Worm (Caenorhabditis elegans) whole organism, L1 larva: ENCODE results near the gene mob-2.
A peak's percentile ranks its signal among the peaks of the same experiment; 100 is the strongest.

Experiments used
- Y116A8C.19 ChIP-seq: sonication (generic microtip); optimal IDR thresholded peaks from 2 replicates; lab custom pipeline; 2016; ENCODE audit warnings: missing compliant biosample characterization, missing genetic modification characterization, borderline replicate concordance
- aha-1 ChIP-seq: fragments of 150-350 bp; optimal IDR thresholded peaks from 2 replicates; lab custom pipeline; 2014; ENCODE audit warnings: missing biosample characterization, missing genetic modification characterization
- ceh-8 ChIP-seq: fragments of 200-800 bp; sonication (Bioruptor generic); optimal IDR thresholded peaks from 2 replicates; lab custom pipeline; 2018; ENCODE audit warnings: mild to moderate bottlenecking, missing genetic modification characterization, moderate library complexity, missing compliant biosample characterization
- ceh-82 ChIP-seq, 3 experiments: fragments of 150-350 bp in 1 of 3; sonication (generic microtip) in 2 of 3; optimal IDR thresholded peaks; 2 replicates each; lab custom pipeline; 2014 to 2017; ENCODE audit warnings: missing biosample characterization in 3 of 3, missing genetic modification characterization in 3 of 3
- ceh-90 ChIP-seq: sonication (generic microtip); optimal IDR thresholded peaks from 2 replicates; lab custom pipeline; 2016; ENCODE audit warnings: missing genetic modification characterization, missing compliant biosample characterization
- dpl-1 ChIP-seq, 3 experiments: fragments of 150-350 bp in 2 of 3; sonication (generic microtip) in 1 of 3; optimal IDR thresholded peaks; 2 replicates each; lab custom pipeline; 2014 to 2017; ENCODE audit warnings: missing biosample characterization in 3 of 3, missing genetic modification characterization in 3 of 3, missing genetic modification reagents in 3 of 3
- dsc-1 ChIP-seq: sonication (generic microtip); optimal IDR thresholded peaks from 2 replicates; lab custom pipeline; 2016; ENCODE audit warnings: mild to moderate bottlenecking, missing genetic modification characterization, missing compliant biosample characterization
- efl-1 ChIP-seq, 4 experiments: fragments of 150-350 bp; optimal IDR thresholded peaks in 3 of 4; peaks in 1 of 4; 1 replicate in 1 of 4; 2 replicates in 3 of 4; lab custom pipeline; 2014; ENCODE audit warnings: missing biosample characterization in 2 of 4, missing genetic modification characterization in 2 of 4, missing genetic modification reagents in 2 of 4
- efl-3 ChIP-seq: fragments of 200-800 bp; sonication (Bioruptor generic); optimal IDR thresholded peaks from 2 replicates; lab custom pipeline; 2018; ENCODE audit warnings: mild to moderate bottlenecking, missing genetic modification characterization, missing compliant biosample characterization
- egl-13 ChIP-seq: sonication (generic microtip); optimal IDR thresholded peaks from 2 replicates; lab custom pipeline; 2016; ENCODE audit warnings: missing genotype, missing genetic modification reagents, missing genetic modification characterization, missing compliant biosample characterization
- egl-27 ChIP-seq, 2 experiments: fragments of 150-350 bp in 1 of 2; sonication (generic microtip); optimal IDR thresholded peaks; 3 replicates each; lab custom pipeline; 2017 to 2018; ENCODE audit warnings: missing biosample characterization in 2 of 2, missing genetic modification characterization in 2 of 2, missing genetic modification reagents in 2 of 2
- fkh-10 ChIP-seq: sonication (generic microtip); optimal IDR thresholded peaks from 2 replicates; lab custom pipeline; 2017; ENCODE audit warnings: missing biosample characterization, missing genetic modification reagents, missing genetic modification characterization
- fkh-4 ChIP-seq: sonication (generic microtip); optimal IDR thresholded peaks from 2 replicates; lab custom pipeline; 2016; ENCODE audit warnings: missing compliant biosample characterization, missing genetic modification characterization, borderline replicate concordance
- fkh-8 ChIP-seq: sonication (generic microtip); optimal IDR thresholded peaks from 2 replicates; lab custom pipeline; 2016; ENCODE audit warnings: mild to moderate bottlenecking, missing genetic modification characterization, missing compliant biosample characterization
- fos-1 ChIP-seq: fragments of 150-350 bp; optimal IDR thresholded peaks from 2 replicates; lab custom pipeline; 2014; ENCODE audit warnings: missing biosample characterization, missing genetic modification characterization
- hlh-17 ChIP-seq: fragments of 200-800 bp; sonication (Bioruptor generic); optimal IDR thresholded peaks from 2 replicates; lab custom pipeline; 2018; ENCODE audit warnings: missing genetic modification characterization, mild to moderate bottlenecking, missing compliant biosample characterization, moderate library complexity, borderline replicate concordance
- irx-1 ChIP-seq: sonication (generic microtip); optimal IDR thresholded peaks from 2 replicates; lab custom pipeline; 2016; ENCODE audit warnings: missing genetic modification characterization, missing compliant biosample characterization
- lin-14 ChIP-seq: fragments of 200-800 bp; sonication (Bioruptor generic); optimal IDR thresholded peaks from 2 replicates; lab custom pipeline; 2018; ENCODE audit warnings: mild to moderate bottlenecking, missing genetic modification characterization, moderate library complexity, missing compliant biosample characterization
- lin-15B ChIP-seq: fragments of 150-350 bp; sonication (generic microtip); optimal IDR thresholded peaks from 3 replicates; lab custom pipeline; 2014; ENCODE audit warnings: missing biosample characterization, missing genetic modification characterization
- lin-39 ChIP-seq: fragments of 150-350 bp; optimal IDR thresholded peaks from 2 replicates; lab custom pipeline; 2014; ENCODE audit warnings: missing biosample characterization, missing genetic modification reagents, missing genetic modification characterization
- lir-3 ChIP-seq: sonication (generic microtip); optimal IDR thresholded peaks from 2 replicates; lab custom pipeline; 2016; ENCODE audit warnings: mild to moderate bottlenecking, missing genetic modification characterization, moderate library complexity, missing compliant biosample characterization; ENCODE audit not compliant: poor library complexity
- lsy-2 ChIP-seq, 2 experiments: fragments of 150-350 bp; optimal IDR thresholded peaks; 2 replicates each; lab custom pipeline; 2014; ENCODE audit warnings: missing biosample characterization in 2 of 2, missing genetic modification characterization in 2 of 2
- mab-9 ChIP-seq: fragments of 200-800 bp; sonication (Bioruptor generic); IDR thresholded peaks from 2 replicates; pipeline ENCODE4 v1.3.6; 2022; ENCODE audit warnings: missing genetic modification reagents, missing genetic modification characterization, missing compliant biosample characterization
- mdl-1 ChIP-seq, 2 experiments: fragments of 150-350 bp; optimal IDR thresholded peaks; 2 replicates each; lab custom pipeline; 2014 to 2017; ENCODE audit warnings: missing biosample characterization in 2 of 2, missing genetic modification characterization in 2 of 2, inconsistent platforms in 1 of 2
- mep-1 ChIP-seq: fragments of 150-350 bp; optimal IDR thresholded peaks from 2 replicates; lab custom pipeline; 2014; ENCODE audit warnings: missing biosample characterization, missing genetic modification characterization
- nhr-11 ChIP-seq: fragments of 150-350 bp; optimal IDR thresholded peaks from 2 replicates; lab custom pipeline; 2014; ENCODE audit warnings: missing biosample characterization, missing genetic modification characterization
- nhr-12 ChIP-seq: sonication (generic microtip); optimal IDR thresholded peaks from 2 replicates; lab custom pipeline; 2017; ENCODE audit warnings: missing biosample characterization, missing genetic modification characterization
- nhr-19 ChIP-seq: fragments of 200-800 bp; sonication (Bioruptor generic); conservative IDR thresholded peaks from 2 replicates; pipeline ENCODE4 v1.3.6; 2022; ENCODE audit warnings: missing genetic modification characterization, missing compliant biosample characterization
- nhr-28 ChIP-seq: fragments of 150-350 bp; optimal IDR thresholded peaks from 2 replicates; lab custom pipeline; 2014; ENCODE audit warnings: missing biosample characterization, missing genetic modification characterization
- nhr-47 ChIP-seq: sonication (generic microtip); optimal IDR thresholded peaks from 2 replicates; lab custom pipeline; 2016; ENCODE audit warnings: mild to moderate bottlenecking, missing genetic modification characterization, moderate library complexity, missing compliant biosample characterization
- nhr-71 ChIP-seq: sonication (generic microtip); optimal IDR thresholded peaks from 2 replicates; lab custom pipeline; 2016; ENCODE audit warnings: mild to moderate bottlenecking, missing genetic modification characterization, moderate library complexity, missing compliant biosample characterization
- nhr-85 ChIP-seq: sonication (generic microtip); peaks from one replicate; lab custom pipeline; 2016; ENCODE audit warnings: missing genetic modification characterization, inconsistent platforms, missing compliant biosample characterization
- pax-3 ChIP-seq: fragments of 200-800 bp; sonication (Bioruptor generic); optimal IDR thresholded peaks from 2 replicates; lab custom pipeline; 2018; ENCODE audit warnings: mild to moderate bottlenecking, missing genetic modification characterization, moderate library complexity, missing compliant biosample characterization
- rnt-1 ChIP-seq: sonication (generic microtip); optimal IDR thresholded peaks from 2 replicates; lab custom pipeline; 2016; ENCODE audit warnings: mild to moderate bottlenecking, missing genetic modification characterization, moderate library complexity, missing compliant biosample characterization
- skn-1 ChIP-seq: fragments of 150-350 bp; optimal IDR thresholded peaks from 2 replicates; lab custom pipeline; 2014; ENCODE audit warnings: missing biosample characterization, missing genetic modification characterization
- sox-4 ChIP-seq: sonication (generic microtip); optimal IDR thresholded peaks from 2 replicates; lab custom pipeline; 2016; ENCODE audit warnings: missing genetic modification characterization, missing compliant biosample characterization
- swsn-7 ChIP-seq: sonication (generic microtip); optimal IDR thresholded peaks from 2 replicates; lab custom pipeline; 2016; ENCODE audit warnings: missing genetic modification characterization, missing compliant biosample characterization
- tbx-2 ChIP-seq: sonication (generic microtip); optimal IDR thresholded peaks from 2 replicates; lab custom pipeline; 2016; ENCODE audit warnings: missing genetic modification characterization, missing compliant biosample characterization
- unc-130 ChIP-seq: fragments of 150-350 bp; optimal IDR thresholded peaks from 2 replicates; lab custom pipeline; 2017; ENCODE audit warnings: missing biosample characterization, missing genetic modification characterization, inconsistent platforms
- unc-62 ChIP-seq: fragments of 150-350 bp; optimal IDR thresholded peaks from 2 replicates; lab custom pipeline; 2014; ENCODE audit warnings: missing biosample characterization, missing genetic modification reagents, missing genetic modification characterization
- unc-86 ChIP-seq: sonication (generic microtip); optimal IDR thresholded peaks from 2 replicates; lab custom pipeline; 2016; ENCODE audit warnings: missing genetic modification characterization, missing compliant biosample characterization
- zip-4 ChIP-seq: fragments of 200-800 bp; sonication (Bioruptor generic); optimal IDR thresholded peaks from 2 replicates; lab custom pipeline; 2018; ENCODE audit warnings: mild to moderate bottlenecking, missing genetic modification characterization, moderate library complexity, missing compliant biosample characterization
- ztf-11 ChIP-seq, 2 experiments: sonication (generic microtip); optimal IDR thresholded peaks; 2 replicates each; lab custom pipeline; 2016 to 2017; ENCODE audit warnings: missing genetic modification characterization in 2 of 2, missing biosample characterization in 1 of 2, missing compliant biosample characterization in 1 of 2
- ztf-4 ChIP-seq: fragments of 150-350 bp; optimal IDR thresholded peaks from 2 replicates; lab custom pipeline; 2014; ENCODE audit warnings: missing biosample characterization, missing genetic modification characterization

Gene mob-2

DNA sequence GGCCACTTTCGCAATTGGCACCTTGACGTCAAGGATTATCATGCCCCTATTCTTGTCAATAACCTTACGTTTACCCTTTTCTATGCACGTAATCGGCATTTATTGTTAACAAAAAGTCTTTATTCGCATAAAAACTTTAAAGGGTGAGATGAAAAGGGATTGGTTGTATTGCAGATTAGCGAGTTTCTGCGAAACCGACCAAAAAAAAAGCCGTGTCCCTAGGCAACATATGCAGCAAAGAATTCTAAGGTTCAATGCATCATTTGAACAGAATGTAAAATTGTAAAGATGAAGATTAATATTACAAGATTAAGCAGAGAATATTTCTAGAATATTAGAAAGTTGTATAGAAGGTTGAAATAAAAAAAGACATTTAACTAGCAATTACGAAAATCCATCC lies 12.1 kb upstream of the mob-2 start:
- peak; percentile 84 for TF ChIP-seq pax-3 (tag; lab: Kevin White, UChicago)
- no peak for TF ChIP-seq efl-1 (optimal IDR thresholded peaks at IDR 0.05; lab: Kevin White, UChicago)
- TF ChIP-seq efl-1 (GFP tag; optimal IDR thresholded peaks at IDR 0.05 in 1 of 2; lab: Kevin White, UChicago), result peak in 1 of 2 experiments; percentile 69
- no peak for TF ChIP-seq ceh-90 (tag; lab: Kevin White, UChicago)
- no peak for TF ChIP-seq swsn-7 (tag; lab: Kevin White, UChicago)
- TF ChIP-seq dsc-1, result peak; percentile 90
- TF ChIP-seq fkh-8 (tag; lab: Kevin White, UChicago), result peak; percentile 38
- TF ChIP-seq nhr-85, result no peak
- TF ChIP-seq sox-4, result peak; percentile 72
- TF ChIP-seq nhr-11 (tag; lab: Kevin White, UChicago), result peak; percentile 28
- no peak for TF ChIP-seq zip-4 (GFP tag; lab: Kevin White, UChicago)
- TF ChIP-seq nhr-47 (tag; lab: Kevin White, UChicago), result peak; percentile 17
- TF ChIP-seq unc-130 (tag; lab: Kevin White, UChicago), result no peak
- TF ChIP-seq ceh-8 (GFP tag; lab: Kevin White, UChicago), result no peak
- TF ChIP-seq lin-39 (tag; lab: Kevin White, UChicago), result no peak
- no peak for TF ChIP-seq ztf-11 (tag; optimal IDR thresholded peaks at IDR 0.05; lab: Kevin White, UChicago)
- TF ChIP-seq egl-27 (tag; optimal IDR thresholded peaks at IDR 0.05; lab: Kevin White, UChicago), result no peak

DNA sequence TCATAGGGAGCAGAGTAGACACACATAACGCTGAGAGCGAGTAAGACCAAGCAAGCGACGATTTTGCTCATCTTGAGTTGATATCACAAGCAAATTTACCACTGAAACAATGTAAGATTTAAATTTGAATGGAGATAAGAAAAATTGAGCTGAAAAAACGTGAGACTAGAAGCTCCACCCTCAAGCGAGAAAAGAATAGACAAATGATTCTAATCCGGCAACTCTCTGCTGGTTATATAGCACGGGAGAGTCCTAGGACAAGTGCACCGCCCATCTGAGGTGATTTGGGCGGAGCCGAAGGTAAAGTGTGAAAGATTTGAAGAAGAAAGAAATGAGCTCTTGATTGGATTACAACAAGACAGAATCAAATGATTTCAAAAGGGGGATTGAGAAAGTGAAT lies 8.5 kb upstream of the mob-2 start, which contains the start of gene nlp-3:
Gene nlp-3, minus strand, starts transcription at position 101 of the 400 bp plus-strand sequence.
- TF ChIP-seq lin-15B (tag; lab: Kevin White, UChicago) (no peak), fos-1 (no peak), mep-1 (tag; lab: Kevin White, UChicago) (no peak), pax-3 (tag; lab: Kevin White, UChicago) (peak; percentile 18), dsc-1 (peak; percentile 82), ztf-4 (tag; lab: Kevin White, UChicago) (no peak), mdl-1 (tag; optimal IDR thresholded peaks at IDR 0.05; lab: Kevin White, UChicago) (no peak), aha-1 (tag; lab: Kevin White, UChicago) (no peak), irx-1 (no peak), nhr-47 (tag; lab: Kevin White, UChicago) (peak; percentile 15), Y116A8C.19 (tag; lab: Kevin White, UChicago) (no peak), lir-3 (tag; lab: Kevin White, UChicago) (no peak)

DNA sequence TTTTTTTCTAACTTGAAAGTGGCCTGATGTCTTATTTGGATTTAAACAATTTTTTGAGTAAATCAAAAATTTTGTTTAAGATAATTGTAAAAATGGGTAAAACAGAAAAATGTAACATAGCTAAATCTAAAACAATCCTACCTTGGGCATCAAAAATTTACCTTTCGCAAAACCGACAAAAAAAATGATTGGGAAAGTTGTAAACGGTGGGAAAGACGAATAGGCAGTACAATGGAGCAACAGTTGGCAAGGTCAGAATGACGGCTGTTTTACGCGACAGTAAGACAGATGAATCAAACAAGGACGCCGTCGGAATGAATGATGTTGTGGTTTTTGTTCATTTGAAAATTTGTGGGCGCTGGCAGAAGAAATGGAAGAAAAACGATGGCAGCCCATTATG lies 4.6 kb upstream of the mob-2 start:
- TF ChIP-seq swsn-7 (tag; lab: Kevin White, UChicago) (no peak), nhr-85 (peak; percentile 74)

DNA sequence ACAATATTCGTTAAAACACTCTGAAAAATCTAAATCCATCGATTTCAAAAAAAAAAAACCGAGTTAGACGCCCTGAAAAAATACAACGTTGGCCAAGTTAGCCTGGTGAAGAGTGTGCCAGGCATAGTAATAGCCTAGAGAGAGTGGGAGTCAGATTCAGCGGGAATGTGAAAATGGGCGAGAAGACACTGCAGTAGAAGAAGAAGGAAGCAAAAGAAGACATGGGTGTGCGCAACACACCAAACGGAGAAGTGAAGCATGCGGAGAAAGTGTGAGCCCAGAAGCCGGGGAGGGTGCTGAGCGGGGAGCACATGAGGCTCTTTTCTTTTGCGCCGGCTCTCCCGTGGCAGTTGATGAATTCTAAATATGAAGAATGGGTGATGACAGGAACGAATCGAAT lies 1.3 kb upstream of the mob-2 start:
- TF ChIP-seq dsc-1 (peak; percentile 34), efl-3 (GFP tag; lab: Kevin White, UChicago) (no peak), aha-1 (tag; lab: Kevin White, UChicago) (no peak), unc-86 (tag; lab: Kevin White, UChicago) (peak; percentile 63), fkh-10 (GFP tag; lab: Kevin White, UChicago) (peak; percentile 37), unc-62 (no peak), nhr-71 (tag; lab: Kevin White, UChicago) (peak; percentile 36), dpl-1 (GFP tag; optimal IDR thresholded peaks at IDR 0.05; lab: Kevin White, UChicago) (peak in 1 of 3 experiments; percentile 9), nhr-19 (GFP tag; lab: Robert Waterston, UW) (no peak; the same call in 1 of the 2 replicates), egl-13 (tag; lab: Kevin White, UChicago) (peak; percentile 12), swsn-7 (tag; lab: Kevin White, UChicago) (peak; percentile 32), rnt-1 (no peak), pax-3 (tag; lab: Kevin White, UChicago) (no peak), mab-9 (GFP tag; lab: Robert Waterston, UW) (no peak), lin-14 (GFP tag; lab: Kevin White, UChicago) (peak; percentile 69), mdl-1 (tag; optimal IDR thresholded peaks at IDR 0.05; lab: Kevin White, UChicago) (peak in 1 of 2 experiments; percentile 17), fkh-4 (tag; lab: Kevin White, UChicago) (no peak), hlh-17 (GFP tag; lab: Kevin White, UChicago) (no peak), nhr-12 (tag; lab: Kevin White, UChicago) (no peak), skn-1 (tag; lab: Kevin White, UChicago) (no peak), nhr-47 (tag; lab: Kevin White, UChicago) (peak; percentile 24), nhr-28 (tag; lab: Kevin White, UChicago) (no peak), tbx-2 (tag; lab: Kevin White, UChicago) (peak; percentile 26), ztf-11 (tag; optimal IDR thresholded peaks at IDR 0.05; lab: Kevin White, UChicago) (peak in 1 of 2 experiments; percentile 27), ceh-82 (tag; optimal IDR thresholded peaks at IDR 0.05; lab: Kevin White, UChicago) (peak in 1 of 3 experiments; percentile 45), lsy-2 (tag; optimal IDR thresholded peaks at IDR 0.05; lab: Kevin White, UChicago) (peak in 1 of 2 experiments; percentile 25), fkh-8 (tag; lab: Kevin White, UChicago) (peak; percentile 61)
